Fruit fly (Drosophila melanogaster): ENCODE results near the gene Moe.

Moe gene

dm6 chrX:8837892-8838373, 60.2 kb downstream of the Moe start, which contains the start of gene CG12075:
TSS of gene CG12075 (plus strand) at chrX:8838323.
- TF ChIP-seq CG17806 (tag; optimal IDR thresholded peaks at IDR 0.05) (no peak), CG15710 (tag; optimal IDR thresholded peaks at IDR 0.05) (no peak), CG32121 (GFP tag; IDR thresholded peaks at IDR 0.05) (no peak), CG12605 (GFP tag; IDR thresholded peaks at IDR 0.05) (no peak), CG4496 (GFP tag; IDR thresholded peaks at IDR 0.05) (no peak), fd96Ca (GFP tag; IDR thresholded peaks at IDR 0.05) (no peak), CG34367 (tag; optimal IDR thresholded peaks at IDR 0.05) (no peak), Snoo (tag; optimal IDR thresholded peaks at IDR 0.05) (no peak), EcR (GFP tag; optimal IDR thresholded peaks at IDR 0.05) (no peak)

dm6 chrX:8837184-8837583, 60.9 kb downstream of the Moe start:
- TF ChIP-seq CG14655 (GFP tag; optimal IDR thresholded peaks at IDR 0.05), result peak; percentile 41
- no peak for TF ChIP-seq CG10348 (GFP tag; IDR thresholded peaks at IDR 0.05)
- no peak for TF ChIP-seq D1 (tag; optimal IDR thresholded peaks at IDR 0.05)
- TF ChIP-seq CG4496 (GFP tag; IDR thresholded peaks at IDR 0.05), result peak; percentile 68; the same call in 2 of the 3 replicates
- peak; percentile 67 for TF ChIP-seq CG12605 (GFP tag; IDR thresholded peaks at IDR 0.05)
- TF ChIP-seq CG8159 (tag; optimal IDR thresholded peaks at IDR 0.05), result peak; percentile 19
- peak; percentile 76 for TF ChIP-seq Ets98B (GFP tag; IDR thresholded peaks at IDR 0.05)
- no peak for TF ChIP-seq Pif1A (GFP tag; optimal IDR thresholded peaks at IDR 0.05)
- TF ChIP-seq rn (GFP tag; IDR thresholded peaks at IDR 0.05), result peak; percentile 31; the same call in 1 of the 2 replicates
- TF ChIP-seq fd96Ca (GFP tag; IDR thresholded peaks at IDR 0.05), result no peak
- peak; percentile 48; the same call in 1 of the 2 replicates for TF ChIP-seq CG32121 (GFP tag; IDR thresholded peaks at IDR 0.05)
- TF ChIP-seq CG8301 (tag; optimal IDR thresholded peaks at IDR 0.05), result peak; percentile 34
- TF ChIP-seq CG17806 (tag; optimal IDR thresholded peaks at IDR 0.05), result peak; percentile 11
- peak; percentile 8 for TF ChIP-seq CG15710 (tag; optimal IDR thresholded peaks at IDR 0.05)
- no peak for TF ChIP-seq CG34367 (tag; optimal IDR thresholded peaks at IDR 0.05)
- peak; percentile 19 for TF ChIP-seq CG9948 (tag; optimal IDR thresholded peaks at IDR 0.05)
- no peak for TF ChIP-seq Snoo (tag; optimal IDR thresholded peaks at IDR 0.05)

- TF ChIP-seq CG4496 (GFP tag; IDR thresholded peaks at IDR 0.05) (0 out of 3 replicates have a peak, but pooled peaks have one; percentile 36), Ets98B (GFP tag; IDR thresholded peaks at IDR 0.05) (peak; percentile 6; the same call in 1 of the 2 replicates), Pif1B (GFP tag; optimal IDR thresholded peaks at IDR 0.05) (no peak), D1 (tag; optimal IDR thresholded peaks at IDR 0.05) (no peak), gl (tag; optimal IDR thresholded peaks at IDR 0.05) (no peak), CG32121 (GFP tag; IDR thresholded peaks at IDR 0.05) (no peak), CG15710 (tag; optimal IDR thresholded peaks at IDR 0.05) (peak; percentile 43), CG34367 (tag; optimal IDR thresholded peaks at IDR 0.05) (peak; percentile 22), rn (GFP tag; IDR thresholded peaks at IDR 0.05) (no peak), EcR (GFP tag; optimal IDR thresholded peaks at IDR 0.05) (no peak), CG17806 (tag; optimal IDR thresholded peaks at IDR 0.05) (peak; percentile 32), Pif1A (GFP tag; optimal IDR thresholded peaks at IDR 0.05) (no peak), CG8159 (tag; optimal IDR thresholded peaks at IDR 0.05) (peak; percentile 51), Snoo (tag; optimal IDR thresholded peaks at IDR 0.05) (no peak), CG14655 (GFP tag; optimal IDR thresholded peaks at IDR 0.05) (peak; percentile 25), CG8301 (tag; optimal IDR thresholded peaks at IDR 0.05) (peak; percentile 17), CG12605 (GFP tag; IDR thresholded peaks at IDR 0.05) (no peak), CG10348 (GFP tag; IDR thresholded peaks at IDR 0.05) (no peak), CG9948 (tag; optimal IDR thresholded peaks at IDR 0.05) (peak; percentile 27)
Observed at dm6 chrX:8836566-8836965, 61.6 kb downstream of the Moe start.

dm6 chrX:8835126-8835525, 63.0 kb downstream of the Moe start:
- peak; percentile 30; the same call in 1 of the 3 replicates for TF ChIP-seq CG4496 (GFP tag; IDR thresholded peaks at IDR 0.05)
- no peak for TF ChIP-seq CG8159 (tag; optimal IDR thresholded peaks at IDR 0.05)
- TF ChIP-seq CG14655 (GFP tag; optimal IDR thresholded peaks at IDR 0.05), result peak; percentile 26
- TF ChIP-seq EcR (GFP tag; optimal IDR thresholded peaks at IDR 0.05), result no peak
- TF ChIP-seq CG9948 (tag; optimal IDR thresholded peaks at IDR 0.05), result no peak
- no peak for TF ChIP-seq CG13204 (GFP tag; optimal IDR thresholded peaks at IDR 0.05)
- TF ChIP-seq CG15710 (tag; optimal IDR thresholded peaks at IDR 0.05), result no peak
- TF ChIP-seq Snoo (tag; optimal IDR thresholded peaks at IDR 0.05), result no peak
- 0 out of 3 replicates have a peak, but pooled peaks have one; percentile 46 for TF ChIP-seq fd96Ca (GFP tag; IDR thresholded peaks at IDR 0.05)

dm6 chrX:8831773-8832172, 66.4 kb downstream of the Moe start:
- TF ChIP-seq gl (tag; optimal IDR thresholded peaks at IDR 0.05) (no peak), EcR (GFP tag; optimal IDR thresholded peaks at IDR 0.05) (no peak), Pif1B (GFP tag; optimal IDR thresholded peaks at IDR 0.05) (no peak), CG4496 (GFP tag; IDR thresholded peaks at IDR 0.05) (no peak), CG13204 (GFP tag; optimal IDR thresholded peaks at IDR 0.05) (no peak), fd96Ca (GFP tag; IDR thresholded peaks at IDR 0.05) (no peak), CG12605 (GFP tag; IDR thresholded peaks at IDR 0.05) (no peak), CG9948 (tag; optimal IDR thresholded peaks at IDR 0.05) (no peak), Snoo (tag; optimal IDR thresholded peaks at IDR 0.05) (no peak), Ets98B (GFP tag; IDR thresholded peaks at IDR 0.05) (no peak), D1 (tag; optimal IDR thresholded peaks at IDR 0.05) (no peak), CG8301 (tag; optimal IDR thresholded peaks at IDR 0.05) (no peak), rn (GFP tag; IDR thresholded peaks at IDR 0.05) (no peak)

- TF ChIP-seq CG17806 (tag; optimal IDR thresholded peaks at IDR 0.05) (no peak), CG13204 (GFP tag; optimal IDR thresholded peaks at IDR 0.05) (no peak), fd96Ca (GFP tag; IDR thresholded peaks at IDR 0.05) (no peak), CG32121 (GFP tag; IDR thresholded peaks at IDR 0.05) (no peak), CG9948 (tag; optimal IDR thresholded peaks at IDR 0.05) (no peak), CG8159 (tag; optimal IDR thresholded peaks at IDR 0.05) (peak; percentile 20), gl (tag; optimal IDR thresholded peaks at IDR 0.05) (no peak), Snoo (tag; optimal IDR thresholded peaks at IDR 0.05) (no peak), EcR (GFP tag; optimal IDR thresholded peaks at IDR 0.05) (no peak), rn (GFP tag; IDR thresholded peaks at IDR 0.05) (no peak), CG15710 (tag; optimal IDR thresholded peaks at IDR 0.05) (peak; percentile 9), CG8301 (tag; optimal IDR thresholded peaks at IDR 0.05) (no peak), D1 (tag; optimal IDR thresholded peaks at IDR 0.05) (no peak), CG10348 (GFP tag; IDR thresholded peaks at IDR 0.05) (no peak), CG14655 (GFP tag; optimal IDR thresholded peaks at IDR 0.05) (no peak), CG4496 (GFP tag; IDR thresholded peaks at IDR 0.05) (0 out of 3 replicates have a peak, but pooled peaks have one; percentile 43), CG34367 (tag; optimal IDR thresholded peaks at IDR 0.05) (no peak)
Observed at dm6 chrX:8830087-8830486, 68.0 kb downstream of the Moe start.
